Worm (Caenorhabditis elegans) whole organism, early embryonic: ENCODE data around the gene F54E7.6.

Source experiments
- aly-1 ChIP-seq: sonication (generic microtip); optimal IDR thresholded peaks from 2 replicates; lab custom pipeline; 2016; ENCODE audit warnings: missing genetic modification characterization, missing compliant biosample characterization
- ama-1 ChIP-seq: fragments of 150-350 bp; optimal IDR thresholded peaks from 2 replicates; lab custom pipeline; 2014
- ceh-13 ChIP-seq: fragments of 200-800 bp; sonication (Bioruptor generic); optimal IDR thresholded peaks from 2 replicates; lab custom pipeline; 2018; ENCODE audit warnings: mild to moderate bottlenecking, missing genetic modification characterization, missing compliant biosample characterization
- ets-7 ChIP-seq: sonication (generic microtip); optimal IDR thresholded peaks from 2 replicates; lab custom pipeline; 2016; ENCODE audit warnings: missing genotype, missing genetic modification characterization, missing compliant biosample characterization
- hmg-4 ChIP-seq: fragments of 200-800 bp; sonication (Bioruptor generic); optimal IDR thresholded peaks from 2 replicates; lab custom pipeline; 2018; ENCODE audit warnings: mild to moderate bottlenecking, missing genetic modification characterization, missing compliant biosample characterization
- sea-1 ChIP-seq: fragments of 200-800 bp; sonication (Bioruptor generic); conservative IDR thresholded peaks from 2 replicates; pipeline ENCODE4 v1.3.6; 2022; ENCODE audit warnings: missing genetic modification characterization, missing compliant biosample characterization
- tbx-11 ChIP-seq: fragments of 200-800 bp; sonication (Bioruptor generic); IDR thresholded peaks from 2 replicates; pipeline ENCODE4 v1.3.6; 2022; ENCODE audit warnings: missing genetic modification characterization, missing compliant biosample characterization
- tbx-37 ChIP-seq: fragments of 200-800 bp; sonication (Bioruptor generic); conservative IDR thresholded peaks from 2 replicates; pipeline ENCODE4 v1.3.6; 2022; ENCODE audit warnings: missing genetic modification reagents, missing genetic modification characterization, missing compliant biosample characterization
- tra-4 ChIP-seq: sonication (generic microtip); optimal IDR thresholded peaks from 2 replicates; lab custom pipeline; 2017; ENCODE audit warnings: missing genetic modification characterization, missing compliant biosample characterization

- TF ChIP-seq aly-1 (tag; lab: Kevin White, UChicago) (no peak), hmg-4 (GFP tag; lab: Kevin White, UChicago) (no peak), ama-1 (no peak), sea-1 (GFP tag; lab: Robert Waterston, UW) (no peak), tbx-37 (no peak), ceh-13 (GFP tag; lab: Kevin White, UChicago) (no peak), ets-7 (tag; lab: Kevin White, UChicago) (no peak), tra-4 (tag; lab: Kevin White, UChicago) (no peak), tbx-11 (GFP tag; lab: Robert Waterston, UW) (no peak)
Observed at ce11 chrIII:5663933-5664332, 3.0 kb upstream of the F54E7.6 start, which contains the start of gene par-3.
